Fruit fly (Drosophila melanogaster) whole organism, embryonic: ENCODE measurements around the gene CG6878.

Experiments
- Bdp1 ChIP-seq: fragments of 200-800 bp; sonication (Bioruptor generic); optimal IDR thresholded peaks from 3 replicates; lab custom pipeline; 2016; ENCODE audit warnings: missing biosample characterization, missing genetic modification characterization
- CG11504 ChIP-seq: fragments of 200-800 bp; sonication (Bioruptor generic); optimal IDR thresholded peaks from 3 replicates; lab custom pipeline; 2019; ENCODE audit warnings: missing biosample characterization, mild to moderate bottlenecking, missing genetic modification characterization, moderate library complexity
- CG14710 ChIP-seq: fragments of 200-800 bp; sonication (Bioruptor generic); optimal IDR thresholded peaks from 3 replicates; lab custom pipeline; 2019; ENCODE audit warnings: missing biosample characterization, mild to moderate bottlenecking, missing genetic modification characterization, moderate library complexity
- CG15514 ChIP-seq: fragments of 200-800 bp; sonication (Bioruptor generic); optimal IDR thresholded peaks from 3 replicates; lab custom pipeline; 2017; ENCODE audit warnings: missing biosample characterization, missing genetic modification characterization, mild to moderate bottlenecking, moderate library complexity, missing genetic modification reagents
- CG15601 ChIP-seq: fragments of 200-800 bp; sonication (Bioruptor generic); optimal IDR thresholded peaks from 3 replicates; lab custom pipeline; 2019; ENCODE audit warnings: missing biosample characterization, mild to moderate bottlenecking, missing genetic modification characterization, moderate library complexity
- CG16813 ChIP-seq: fragments of 200-800 bp; sonication (Bioruptor generic); IDR thresholded peaks from 3 replicates; pipeline ENCODE4 v1.3.6; 2022; ENCODE audit warnings: missing biosample characterization, missing genetic modification characterization; ENCODE audit not compliant: partially characterized antibody
- CG16863 ChIP-seq: fragments of 200-800 bp; sonication (Bioruptor generic); optimal IDR thresholded peaks from 3 replicates; lab custom pipeline; 2016; ENCODE audit warnings: missing biosample characterization, missing genetic modification characterization
- CG17802 ChIP-seq: fragments of 200-800 bp; sonication (Bioruptor generic); optimal IDR thresholded peaks from 2 replicates; lab custom pipeline; 2018; ENCODE audit warnings: missing biosample characterization, mild to moderate bottlenecking, missing genetic modification characterization, moderate library complexity
- CG17829 ChIP-seq: fragments of 200-800 bp; optimal IDR thresholded peaks from 2 replicates; lab custom pipeline; 2019; ENCODE audit warnings: missing biosample characterization, mild to moderate bottlenecking, missing genetic modification characterization, moderate library complexity
- CG31365 ChIP-seq: fragments of 200-800 bp; sonication (Bioruptor generic); optimal IDR thresholded peaks from 2 replicates; lab custom pipeline; 2018; ENCODE audit warnings: missing biosample characterization, mild to moderate bottlenecking, missing genetic modification characterization
- CG32772 ChIP-seq: fragments of 200-800 bp; sonication (Bioruptor generic); IDR thresholded peaks from 2 replicates; pipeline ENCODE4 v1.3.6; 2022; ENCODE audit warnings: missing biosample characterization, missing genetic modification characterization
- CG33213 ChIP-seq: fragments of 200-800 bp; sonication (Bioruptor generic); optimal IDR thresholded peaks from 3 replicates; lab custom pipeline; 2016; ENCODE audit warnings: missing biosample characterization, missing genetic modification characterization
- CG3407 ChIP-seq: fragments of 200-800 bp; sonication (Bioruptor generic); optimal IDR thresholded peaks from 2 replicates; lab custom pipeline; 2018; ENCODE audit warnings: missing biosample characterization, mild to moderate bottlenecking, missing genetic modification characterization
- CG42726 ChIP-seq: fragments of 200-800 bp; sonication (Bioruptor generic); IDR thresholded peaks from 2 replicates; pipeline ENCODE4 v1.3.6; 2022; ENCODE audit warnings: missing biosample characterization, missing genetic modification characterization; ENCODE audit not compliant: partially characterized antibody
- CG4282 ChIP-seq: fragments of 200-800 bp; sonication (Bioruptor generic); optimal IDR thresholded peaks from 2 replicates; lab custom pipeline; 2016; ENCODE audit warnings: missing biosample characterization, missing genetic modification characterization
- CG4328 ChIP-seq: fragments of 200-800 bp; sonication (Bioruptor generic); optimal IDR thresholded peaks from 3 replicates; lab custom pipeline; 2017; ENCODE audit warnings: missing biosample characterization, missing genetic modification reagents, missing genetic modification characterization
- CG4404 ChIP-seq: fragments of 200-800 bp; sonication (Bioruptor generic); IDR thresholded peaks from 2 replicates; pipeline ENCODE4 v1.3.6; 2022; ENCODE audit warnings: missing biosample characterization, missing genetic modification characterization
- CG4707 ChIP-seq: fragments of 200-800 bp; sonication (Bioruptor generic); optimal IDR thresholded peaks from 2 replicates; lab custom pipeline; 2018; ENCODE audit warnings: missing biosample characterization, mild to moderate bottlenecking, missing genetic modification characterization, moderate library complexity
- CG7987 ChIP-seq: fragments of 200-800 bp; sonication (Bioruptor generic); optimal IDR thresholded peaks from 2 replicates; lab custom pipeline; 2018; ENCODE audit warnings: missing biosample characterization, mild to moderate bottlenecking, missing genetic modification characterization, moderate library complexity
- Dad ChIP-seq: fragments of 200-800 bp; sonication (Bioruptor generic); optimal IDR thresholded peaks from 3 replicates; lab custom pipeline; 2016; ENCODE audit warnings: missing biosample characterization, missing genetic modification characterization
- Dek ChIP-seq: fragments of 200-800 bp; sonication (Bioruptor generic); optimal IDR thresholded peaks from 3 replicates; lab custom pipeline; 2019; ENCODE audit warnings: missing biosample characterization, mild to moderate bottlenecking, missing genetic modification characterization, moderate library complexity
- Dref ChIP-seq: fragments of 200-800 bp; sonication (Bioruptor generic); IDR thresholded peaks from 2 replicates; pipeline ENCODE4 v1.3.6; 2022; ENCODE audit warnings: missing biosample characterization, missing genetic modification characterization
- HLHmδ ChIP-seq: fragments of 200-800 bp; sonication (Bioruptor generic); optimal IDR thresholded peaks from 2 replicates; lab custom pipeline; 2018; ENCODE audit warnings: missing biosample characterization, mild to moderate bottlenecking, missing genetic modification characterization, moderate library complexity
- Hmr ChIP-seq: fragments of 200-800 bp; sonication (Bioruptor generic); optimal IDR thresholded peaks from 3 replicates; lab custom pipeline; 2017; ENCODE audit warnings: mild to moderate bottlenecking, missing biosample characterization, missing genetic modification reagents, missing genetic modification characterization
- Nf-YB ChIP-seq: fragments of 200-800 bp; sonication (Bioruptor generic); optimal IDR thresholded peaks from 3 replicates; lab custom pipeline; 2019; ENCODE audit warnings: missing biosample characterization, mild to moderate bottlenecking, missing genetic modification characterization, moderate library complexity
- NfI ChIP-seq: fragments of 200-800 bp; sonication (Bioruptor generic); optimal IDR thresholded peaks from 3 replicates; lab custom pipeline; 2018; ENCODE audit warnings: missing biosample characterization, mild to moderate bottlenecking, missing genetic modification characterization, moderate library complexity
- Pdp1 ChIP-seq, 2 experiments: fragments of 200-800 bp; sonication (Bioruptor generic); optimal IDR thresholded peaks; 3 replicates each; lab custom pipeline; 2016; ENCODE audit warnings: missing biosample characterization in 2 of 2, missing genetic modification characterization in 2 of 2, mild to moderate bottlenecking in 1 of 2, moderate library complexity in 1 of 2
- Scr ChIP-seq: fragments of 200-800 bp; sonication (Bioruptor generic); IDR thresholded peaks from 2 replicates; pipeline ENCODE4 v1.3.6; 2022; ENCODE audit warnings: missing biosample characterization, missing genetic modification characterization; ENCODE audit not compliant: partially characterized antibody
- Side ChIP-seq: fragments of 200-800 bp; sonication (Bioruptor generic); optimal IDR thresholded peaks from 2 replicates; lab custom pipeline; 2016; ENCODE audit warnings: missing biosample characterization, missing genetic modification characterization
- Xbp1 ChIP-seq: fragments of 200-800 bp; sonication (Bioruptor generic); optimal IDR thresholded peaks from 3 replicates; lab custom pipeline; 2016; ENCODE audit warnings: missing biosample characterization, mild to moderate bottlenecking, missing genetic modification characterization
- abd-A ChIP-seq: fragments of 200-800 bp; sonication (Bioruptor generic); optimal IDR thresholded peaks from 3 replicates; lab custom pipeline; 2019; ENCODE audit warnings: missing biosample characterization, mild to moderate bottlenecking, missing genetic modification characterization, moderate library complexity
- chm ChIP-seq: fragments of 200-800 bp; sonication (Bioruptor generic); IDR thresholded peaks from 2 replicates; pipeline ENCODE4 v1.3.6; 2022; ENCODE audit warnings: missing biosample characterization, missing genetic modification characterization
- dmrt99B ChIP-seq: fragments of 200-800 bp; sonication (Bioruptor generic); optimal IDR thresholded peaks from 2 replicates; lab custom pipeline; 2018; ENCODE audit warnings: missing biosample characterization, mild to moderate bottlenecking, missing genetic modification characterization, moderate library complexity
- gce ChIP-seq: fragments of 200-800 bp; sonication (Bioruptor generic); IDR thresholded peaks from 3 replicates; pipeline ENCODE4 v1.3.6; 2022; ENCODE audit warnings: missing biosample characterization, missing genetic modification characterization
- h ChIP-seq: fragments of >200 bp; optimal IDR thresholded peaks from 2 replicates; lab custom pipeline; 2017
- hb ChIP-seq: fragments of 200-800 bp; sonication (Bioruptor generic); IDR thresholded peaks from 3 replicates; pipeline ENCODE4 v1.3.6; 2022; ENCODE audit warnings: missing biosample characterization, missing genetic modification characterization; ENCODE audit not compliant: partially characterized antibody
- hbn ChIP-seq: fragments of 200-800 bp; sonication (Bioruptor generic); IDR thresholded peaks from 2 replicates; pipeline ENCODE4 v1.3.6; 2022; ENCODE audit warnings: missing biosample characterization, missing genetic modification characterization; ENCODE audit not compliant: partially characterized antibody
- inv ChIP-seq: fragments of 200-800 bp; sonication (Bioruptor generic); IDR thresholded peaks from 2 replicates; pipeline ENCODE4 v1.3.6; 2022; ENCODE audit warnings: missing biosample characterization, missing genetic modification characterization; ENCODE audit not compliant: partially characterized antibody
- lbe ChIP-seq: fragments of 200-800 bp; sonication (Bioruptor generic); optimal IDR thresholded peaks from 2 replicates; lab custom pipeline; 2016; ENCODE audit warnings: missing biosample characterization, mild to moderate bottlenecking, missing genetic modification characterization
- maf-S ChIP-seq: fragments of 200-800 bp; sonication (Bioruptor generic); optimal IDR thresholded peaks from 2 replicates; lab custom pipeline; 2016; ENCODE audit warnings: missing biosample characterization, missing genetic modification characterization
- mld ChIP-seq: fragments of 200-800 bp; sonication (Bioruptor generic); IDR thresholded peaks from 3 replicates; pipeline ENCODE4 v1.3.6; 2022; ENCODE audit warnings: missing biosample characterization, missing genetic modification characterization; ENCODE audit not compliant: partially characterized antibody
- nerfin-2 ChIP-seq: fragments of 200-800 bp; sonication (Bioruptor generic); IDR thresholded peaks from 2 replicates; pipeline ENCODE4 v1.3.6; 2022; ENCODE audit warnings: missing biosample characterization, missing genetic modification characterization; ENCODE audit not compliant: partially characterized antibody
- pfk ChIP-seq: fragments of 200-800 bp; sonication (Bioruptor generic); optimal IDR thresholded peaks from 2 replicates; lab custom pipeline; 2018; ENCODE audit warnings: missing biosample characterization, mild to moderate bottlenecking, missing genetic modification characterization, moderate library complexity
- salm ChIP-seq: fragments of 200-800 bp; sonication (Bioruptor generic); optimal IDR thresholded peaks from 2 replicates; lab custom pipeline; 2018; ENCODE audit warnings: missing biosample characterization, mild to moderate bottlenecking, missing genetic modification characterization
- sens ChIP-seq: fragments of 200-800 bp; sonication (Bioruptor generic); peaks from one replicate; lab custom pipeline; 2016; ENCODE audit warnings: missing biosample characterization, missing genetic modification characterization
- seq ChIP-seq: fragments of 200-800 bp; sonication (Bioruptor generic); IDR thresholded peaks from 2 replicates; pipeline ENCODE4 v1.3.6; 2022; ENCODE audit warnings: missing biosample characterization, missing genetic modification characterization
- ssp ChIP-seq: fragments of 200-800 bp; sonication (Bioruptor generic); IDR thresholded peaks from 2 replicates; pipeline ENCODE4 v1.3.6; 2022; ENCODE audit warnings: missing biosample characterization, missing genetic modification characterization

CG6878 gene

DNA sequence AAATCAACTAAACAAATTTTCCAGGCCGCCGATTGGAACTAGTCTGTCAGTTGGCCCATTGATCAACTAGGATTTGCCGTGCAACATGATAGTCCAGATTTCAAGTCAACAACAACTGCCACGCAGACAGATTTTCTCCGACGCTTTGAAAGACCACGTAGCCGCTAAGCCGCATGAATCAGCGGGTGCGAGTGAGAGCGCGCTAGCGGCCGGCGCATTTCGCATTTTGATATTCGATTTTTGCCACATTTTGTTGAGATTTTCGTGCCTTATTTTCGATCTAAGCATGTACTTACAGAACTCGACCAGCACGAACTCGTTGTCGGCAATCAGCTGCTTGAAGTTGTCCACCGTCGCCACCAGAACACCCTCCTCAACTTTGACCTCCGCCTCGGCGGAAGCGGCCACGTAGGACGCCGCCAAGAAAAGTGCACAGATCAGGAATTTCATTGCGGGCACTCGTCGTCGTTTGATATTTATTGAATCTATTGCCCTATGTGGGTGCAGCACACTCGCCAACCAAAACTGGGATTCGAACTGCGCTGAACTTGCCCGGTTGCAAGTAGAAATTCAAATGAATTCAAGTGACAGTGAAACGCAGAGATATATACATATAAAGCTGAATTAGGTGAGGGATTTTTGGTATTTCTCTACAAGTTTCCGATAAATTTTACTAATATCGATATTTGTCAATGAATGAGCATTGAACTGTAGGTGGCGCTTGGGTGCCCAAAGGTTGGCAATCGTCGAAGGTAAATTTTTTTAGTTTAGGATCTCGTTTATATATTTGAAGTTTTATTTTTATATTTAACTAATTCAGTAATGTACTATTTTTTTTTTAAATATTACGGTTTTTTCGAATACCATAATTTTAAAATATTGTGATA, 19.4 kb upstream of the CG6878 start, which contains the start of gene Pdi (continued):
- peak; percentile 61 for TF ChIP-seq nerfin-2 (GFP tag; lab: Robert Waterston, UW)
- peak; percentile 75 for TF ChIP-seq CG16813 (GFP tag; lab: Robert Waterston, UW)
- peak; percentile 13 for TF ChIP-seq CG31365
- TF ChIP-seq CG32772 (GFP tag; lab: Robert Waterston, UW): no peak
- TF ChIP-seq inv (GFP tag; lab: Robert Waterston, UW): peak; percentile 58; the same call in 1 of the 2 replicates
- TF ChIP-seq CG4404 (GFP tag; lab: Robert Waterston, UW): no peak
- TF ChIP-seq CG15514 (GFP tag; lab: Kevin White, UChicago): peak; percentile 58
- TF ChIP-seq CG33213 (GFP tag; lab: Kevin White, UChicago): peak; percentile 69
- peak; percentile 53 for TF ChIP-seq Hmr (GFP tag; lab: Kevin White, UChicago)
- peak; percentile 34 for TF ChIP-seq HLHmδ (GFP tag; lab: Kevin White, UChicago)
- TF ChIP-seq seq: peak; percentile 43; the same call in 1 of the 2 replicates
- TF ChIP-seq Nf-YB (GFP tag; lab: Kevin White, UChicago): peak; percentile 12
- TF ChIP-seq hb (GFP tag; lab: Robert Waterston, UW): peak; percentile 67
- TF ChIP-seq chm (GFP tag; lab: Robert Waterston, UW): peak; percentile 72
- TF ChIP-seq NfI (GFP tag; lab: Kevin White, UChicago): peak; percentile 10
- TF ChIP-seq CG17829 (tag; lab: Kevin White, UChicago): peak; percentile 62
- peak; percentile 70 for TF ChIP-seq CG42726
- peak; percentile 69 for TF ChIP-seq Scr (GFP tag; lab: Robert Waterston, UW)
- TF ChIP-seq Pdp1 (GFP tag; optimal IDR thresholded peaks at IDR 0.05; lab: Kevin White, UChicago): peak in 1 of 2 experiments; percentile 50
- TF ChIP-seq CG3407: peak; percentile 25
- peak; percentile 42 for TF ChIP-seq Dek
- TF ChIP-seq CG4707 (GFP tag; lab: Kevin White, UChicago): peak; percentile 25
- peak; percentile 94 for TF ChIP-seq sens (GFP tag; lab: Kevin White, UChicago)
- TF ChIP-seq lbe (GFP tag; lab: Kevin White, UChicago): peak; percentile 50
- TF ChIP-seq Dref: peak; percentile 96
- TF ChIP-seq maf-S: peak; percentile 9
- peak; percentile 25; the same call in 1 of the 2 replicates for TF ChIP-seq ssp (GFP tag; lab: Robert Waterston, UW)
- peak; percentile 54 for TF ChIP-seq Dad (GFP tag; lab: Kevin White, UChicago)
- no peak for TF ChIP-seq CG4282 (GFP tag; lab: Kevin White, UChicago)
- peak; percentile 50 for TF ChIP-seq CG11504 (tag; lab: Kevin White, UChicago)
- peak; percentile 46; the same call in 1 of the 3 replicates for TF ChIP-seq mld
- peak; percentile 49 for TF ChIP-seq CG7987
- no peak for TF ChIP-seq CG17802
- peak; percentile 64 for TF ChIP-seq hbn (GFP tag; lab: Robert Waterston, UW)
- peak; percentile 17 for TF ChIP-seq abd-A (tag; lab: Kevin White, UChicago)
- TF ChIP-seq CG16863 (GFP tag; lab: Kevin White, UChicago): no peak
- no peak for TF ChIP-seq CG4328 (GFP tag; lab: Kevin White, UChicago)
- TF ChIP-seq salm: peak; percentile 21
- no peak for TF ChIP-seq Bdp1 (GFP tag; lab: Kevin White, UChicago)
- TF ChIP-seq h (lab: Kevin White, UChicago): no peak
- TF ChIP-seq CG14710: peak; percentile 59
- TF ChIP-seq gce (GFP tag; lab: Robert Waterston, UW): 0 out of 3 replicates have a peak, but pooled peaks have one; percentile 1
- TF ChIP-seq Side: peak; percentile 49
- peak; percentile 34 for TF ChIP-seq CG15601 (tag; lab: Kevin White, UChicago)
- peak; percentile 64 for TF ChIP-seq pfk
- peak; percentile 84 for TF ChIP-seq Xbp1 (GFP tag; lab: Kevin White, UChicago)
- peak; percentile 20 for TF ChIP-seq dmrt99B (tag; lab: Kevin White, UChicago)
